Fruit fly (Drosophila melanogaster) whole organism, embryonic: ENCODE data around the gene smg.

Source experiments
- Asciz ChIP-seq: fragments of 200-800 bp; sonication (Bioruptor generic); optimal IDR thresholded peaks from 2 replicates; lab custom pipeline; 2017; ENCODE audit warnings: missing biosample characterization, mild to moderate bottlenecking, missing genetic modification characterization, missing genetic modification reagents
- Awh ChIP-seq: fragments of 200-800 bp; sonication (Bioruptor generic); IDR thresholded peaks from 2 replicates; pipeline ENCODE4, ENCODE4 v1.3.6; 2022; ENCODE audit warnings: missing biosample characterization, missing genetic modification characterization
- Blimp-1 ChIP-seq: fragments of 200-800 bp; sonication (Bioruptor generic); optimal IDR thresholded peaks from 3 replicates; lab custom pipeline; 2018; ENCODE audit warnings: missing biosample characterization, missing genetic modification characterization, mild to moderate bottlenecking, moderate library complexity, missing genetic modification reagents
- CG1024 ChIP-seq: fragments of 200-800 bp; sonication (Bioruptor generic); IDR thresholded peaks from 2 replicates; pipeline ENCODE4 v1.3.6; 2022; ENCODE audit warnings: missing biosample characterization, missing genetic modification characterization
- CG10267 ChIP-seq: fragments of 200-800 bp; sonication (Bioruptor generic); optimal IDR thresholded peaks from 2 replicates; lab custom pipeline; 2018; ENCODE audit warnings: missing biosample characterization, mild to moderate bottlenecking, missing genetic modification characterization, moderate library complexity
- CG13287 ChIP-seq: fragments of 200-800 bp; sonication (Bioruptor generic); IDR thresholded peaks from 2 replicates; pipeline ENCODE4 v1.3.6; 2022; ENCODE audit warnings: missing biosample characterization, missing genetic modification characterization; ENCODE audit not compliant: partially characterized antibody
- CG15269 ChIP-seq: fragments of 200-800 bp; sonication (Bioruptor generic); optimal IDR thresholded peaks from 2 replicates; lab custom pipeline; 2018; ENCODE audit warnings: missing biosample characterization, mild to moderate bottlenecking, missing genetic modification characterization, moderate library complexity
- CG15479 ChIP-seq: fragments of 200-800 bp; sonication (Bioruptor generic); optimal IDR thresholded peaks from 3 replicates; lab custom pipeline; 2019; ENCODE audit warnings: missing biosample characterization, mild to moderate bottlenecking, missing genetic modification characterization, moderate library complexity
- CG15514 ChIP-seq: fragments of 200-800 bp; sonication (Bioruptor generic); optimal IDR thresholded peaks from 3 replicates; lab custom pipeline; 2017; ENCODE audit warnings: missing biosample characterization, missing genetic modification characterization, mild to moderate bottlenecking, moderate library complexity, missing genetic modification reagents
- CG1602 ChIP-seq: fragments of 200-800 bp; sonication (Bioruptor generic); optimal IDR thresholded peaks from 3 replicates; lab custom pipeline; 2016; ENCODE audit warnings: missing biosample characterization, missing genetic modification characterization
- CG17385 ChIP-seq: fragments of 200-800 bp; sonication (Bioruptor generic); optimal IDR thresholded peaks from 3 replicates; lab custom pipeline; 2018; ENCODE audit warnings: missing biosample characterization, mild to moderate bottlenecking, missing genetic modification characterization
- CG18599 ChIP-seq: fragments of 200-800 bp; sonication (Bioruptor generic); optimal IDR thresholded peaks from 3 replicates; lab custom pipeline; 2017; ENCODE audit warnings: missing biosample characterization, missing genetic modification characterization, mild to moderate bottlenecking, moderate library complexity, missing genetic modification reagents
- CG2202 ChIP-seq: fragments of 200-800 bp; sonication (Bioruptor generic); optimal IDR thresholded peaks from 2 replicates; lab custom pipeline; 2018; ENCODE audit warnings: missing biosample characterization, mild to moderate bottlenecking, missing genetic modification characterization
- CG2678 ChIP-seq: fragments of 200-800 bp; sonication (Bioruptor generic); optimal IDR thresholded peaks from 3 replicates; lab custom pipeline; 2019; ENCODE audit warnings: missing biosample characterization, mild to moderate bottlenecking, missing genetic modification characterization, moderate library complexity
- CG33557 ChIP-seq: fragments of 200-800 bp; sonication (Bioruptor generic); optimal IDR thresholded peaks from 2 replicates; lab custom pipeline; 2019; ENCODE audit warnings: missing biosample characterization, mild to moderate bottlenecking, missing genetic modification characterization, moderate library complexity
- CG4617 ChIP-seq: fragments of 200-800 bp; sonication (Bioruptor generic); optimal IDR thresholded peaks from 3 replicates; lab custom pipeline; 2016; ENCODE audit warnings: missing biosample characterization, missing genetic modification characterization, borderline replicate concordance
- CG4707 ChIP-seq: fragments of 200-800 bp; sonication (Bioruptor generic); optimal IDR thresholded peaks from 2 replicates; lab custom pipeline; 2018; ENCODE audit warnings: missing biosample characterization, mild to moderate bottlenecking, missing genetic modification characterization, moderate library complexity
- CG7556 ChIP-seq: fragments of 200-800 bp; sonication (Bioruptor generic); optimal IDR thresholded peaks from 2 replicates; lab custom pipeline; 2017; ENCODE audit warnings: missing biosample characterization, mild to moderate bottlenecking, missing genetic modification characterization
- CG8924 ChIP-seq: fragments of 200-800 bp; optimal IDR thresholded peaks from 3 replicates; lab custom pipeline; 2019; ENCODE audit warnings: missing biosample characterization, mild to moderate bottlenecking, missing genetic modification characterization, moderate library complexity
- Deaf1 ChIP-seq: fragments of 200-800 bp; optimal IDR thresholded peaks from 3 replicates; lab custom pipeline; 2019; ENCODE audit warnings: missing biosample characterization, mild to moderate bottlenecking, missing genetic modification characterization, moderate library complexity
- Eip74EF ChIP-seq, 2 experiments: fragments of 200-800 bp in 1 of 2; fragments of >200 bp in 1 of 2; sonication (Bioruptor generic) in 1 of 2; optimal IDR thresholded peaks; 2 replicates each; lab custom pipeline; 2017 to 2019; ENCODE audit warnings: missing biosample characterization in 2 of 2, missing genetic modification characterization in 2 of 2, mild to moderate bottlenecking in 1 of 2, moderate library complexity in 1 of 2
- HLH3B ChIP-seq: fragments of 200-800 bp; sonication (Bioruptor generic); IDR thresholded peaks from 2 replicates; pipeline ENCODE4 v1.3.6; 2022; ENCODE audit warnings: missing biosample characterization, missing genetic modification characterization
- Hr78 ChIP-seq, 2 experiments: fragments of 200-800 bp in 1 of 2; fragments of >200 bp in 1 of 2; sonication (Bioruptor generic) in 1 of 2; optimal IDR thresholded peaks; 2 replicates each; lab custom pipeline; 2017 to 2019; ENCODE audit warnings: missing biosample characterization in 2 of 2, missing genetic modification characterization in 2 of 2, mild to moderate bottlenecking in 1 of 2, moderate library complexity in 1 of 2
- Lhr ChIP-seq: fragments of 200-800 bp; sonication (Bioruptor generic); optimal IDR thresholded peaks from 3 replicates; lab custom pipeline; 2017; ENCODE audit warnings: mild to moderate bottlenecking, missing biosample characterization, missing genetic modification reagents, missing genetic modification characterization
- Mes4 ChIP-seq: fragments of 200-800 bp; sonication (Bioruptor generic); optimal IDR thresholded peaks from 2 replicates; lab custom pipeline; 2016; ENCODE audit warnings: missing biosample characterization, missing genetic modification characterization
- NfI ChIP-seq: fragments of 200-800 bp; sonication (Bioruptor generic); optimal IDR thresholded peaks from 3 replicates; lab custom pipeline; 2018; ENCODE audit warnings: missing biosample characterization, mild to moderate bottlenecking, missing genetic modification characterization, moderate library complexity
- Six4 ChIP-seq: fragments of 200-800 bp; sonication (Bioruptor generic); optimal IDR thresholded peaks from 2 replicates; lab custom pipeline; 2016; ENCODE audit warnings: missing biosample characterization, missing genetic modification characterization
- Spps ChIP-seq: fragments of 200-800 bp; sonication (Bioruptor generic); optimal IDR thresholded peaks from 2 replicates; lab custom pipeline; 2018; ENCODE audit warnings: missing biosample characterization, mild to moderate bottlenecking, missing genetic modification characterization
- Stat92E ChIP-seq, 3 experiments: fragments of >200 bp in 2 of 3; fragments of 200-800 bp in 1 of 3; sonication (Bioruptor generic) in 1 of 3; optimal IDR thresholded peaks; 2 replicates each; lab custom pipeline; 2017 to 2019; ENCODE audit warnings: missing biosample characterization in 3 of 3, missing genetic modification characterization in 3 of 3, mild to moderate bottlenecking in 1 of 3, moderate library complexity in 1 of 3
- Xrp1 ChIP-seq: fragments of 200-800 bp; sonication (Bioruptor generic); IDR thresholded peaks from 2 replicates; pipeline ENCODE4 v1.3.6; 2022; ENCODE audit warnings: missing biosample characterization, missing genetic modification characterization
- croc ChIP-seq: fragments of 200-800 bp; sonication (Bioruptor generic); conservative IDR thresholded peaks from 3 replicates; pipeline ENCODE4 v1.3.6; 2022; ENCODE audit warnings: missing biosample characterization, missing genetic modification characterization
- dpn ChIP-seq, 2 experiments: fragments of 200-800 bp; sonication (Bioruptor generic); optimal IDR thresholded peaks; 3 replicates each; lab custom pipeline; 2016; ENCODE audit warnings: missing biosample characterization in 2 of 2, missing genetic modification characterization in 2 of 2
- fd96Cb ChIP-seq: fragments of 200-800 bp; sonication (Bioruptor generic); optimal IDR thresholded peaks from 2 replicates; lab custom pipeline; 2018; ENCODE audit warnings: missing biosample characterization, mild to moderate bottlenecking, missing genetic modification characterization, moderate library complexity
- gsb-n ChIP-seq: fragments of 200-800 bp; sonication (Bioruptor generic); optimal IDR thresholded peaks from 3 replicates; lab custom pipeline; 2018; ENCODE audit warnings: missing biosample characterization, mild to moderate bottlenecking, missing genetic modification characterization
- hkb ChIP-seq, 2 experiments: fragments of 200-800 bp in 1 of 2; fragments of >200 bp in 1 of 2; sonication (Bioruptor generic) in 1 of 2; IDR thresholded peaks in 1 of 2; optimal IDR thresholded peaks in 1 of 2; 2 replicates each; pipeline versions ENCODE4 v1.3.6 to Lab custom; 2017 to 2022; ENCODE audit warnings: missing biosample characterization in 1 of 2, missing genetic modification characterization in 1 of 2
- lab ChIP-seq: fragments of 200-800 bp; sonication (Bioruptor generic); optimal IDR thresholded peaks from 3 replicates; lab custom pipeline; 2017; ENCODE audit warnings: missing biosample characterization, missing genetic modification characterization, mild to moderate bottlenecking, moderate library complexity, missing genetic modification reagents
- lola ChIP-seq, 3 experiments: fragments of >200 bp in 2 of 3; fragments of 200-800 bp in 1 of 3; sonication (Bioruptor generic) in 1 of 3; optimal IDR thresholded peaks; 2 replicates each; lab custom pipeline; 2017 to 2019; ENCODE audit warnings: missing biosample characterization in 3 of 3, missing genetic modification characterization in 3 of 3, mild to moderate bottlenecking in 1 of 3, moderate library complexity in 1 of 3
- nerfin-1 ChIP-seq: fragments of 200-800 bp; sonication (Bioruptor generic); optimal IDR thresholded peaks from 3 replicates; lab custom pipeline; 2019; ENCODE audit warnings: missing biosample characterization, mild to moderate bottlenecking, missing genetic modification characterization, moderate library complexity
- pros ChIP-seq: fragments of 200-800 bp; sonication (Bioruptor generic); optimal IDR thresholded peaks from 3 replicates; lab custom pipeline; 2019; ENCODE audit warnings: missing biosample characterization, mild to moderate bottlenecking, missing genetic modification characterization, moderate library complexity
- sc ChIP-seq, 3 experiments: fragments of >200 bp in 2 of 3; fragments of 200-800 bp in 1 of 3; sonication (Bioruptor generic) in 1 of 3; optimal IDR thresholded peaks; 2 replicates in 2 of 3; 3 replicates in 1 of 3; lab custom pipeline; 2017; ENCODE audit warnings: mild to moderate bottlenecking in 1 of 3, missing biosample characterization in 1 of 3, missing genetic modification characterization in 1 of 3, missing genetic modification reagents in 1 of 3
- sens ChIP-seq: fragments of 200-800 bp; sonication (Bioruptor generic); peaks from one replicate; lab custom pipeline; 2016; ENCODE audit warnings: missing biosample characterization, missing genetic modification characterization
- tll ChIP-seq, 2 experiments: fragments of 200-800 bp in 1 of 2; fragments of >200 bp in 1 of 2; sonication (Bioruptor generic) in 1 of 2; optimal IDR thresholded peaks; 2 replicates each; lab custom pipeline; 2017 to 2019; ENCODE audit warnings: missing biosample characterization in 2 of 2, missing genetic modification characterization in 2 of 2, mild to moderate bottlenecking in 1 of 2, moderate library complexity in 1 of 2
- tx ChIP-seq: fragments of 200-800 bp; sonication (Bioruptor generic); optimal IDR thresholded peaks from 2 replicates; lab custom pipeline; 2016; ENCODE audit warnings: missing biosample characterization, missing genetic modification characterization

Gene smg

DNA sequence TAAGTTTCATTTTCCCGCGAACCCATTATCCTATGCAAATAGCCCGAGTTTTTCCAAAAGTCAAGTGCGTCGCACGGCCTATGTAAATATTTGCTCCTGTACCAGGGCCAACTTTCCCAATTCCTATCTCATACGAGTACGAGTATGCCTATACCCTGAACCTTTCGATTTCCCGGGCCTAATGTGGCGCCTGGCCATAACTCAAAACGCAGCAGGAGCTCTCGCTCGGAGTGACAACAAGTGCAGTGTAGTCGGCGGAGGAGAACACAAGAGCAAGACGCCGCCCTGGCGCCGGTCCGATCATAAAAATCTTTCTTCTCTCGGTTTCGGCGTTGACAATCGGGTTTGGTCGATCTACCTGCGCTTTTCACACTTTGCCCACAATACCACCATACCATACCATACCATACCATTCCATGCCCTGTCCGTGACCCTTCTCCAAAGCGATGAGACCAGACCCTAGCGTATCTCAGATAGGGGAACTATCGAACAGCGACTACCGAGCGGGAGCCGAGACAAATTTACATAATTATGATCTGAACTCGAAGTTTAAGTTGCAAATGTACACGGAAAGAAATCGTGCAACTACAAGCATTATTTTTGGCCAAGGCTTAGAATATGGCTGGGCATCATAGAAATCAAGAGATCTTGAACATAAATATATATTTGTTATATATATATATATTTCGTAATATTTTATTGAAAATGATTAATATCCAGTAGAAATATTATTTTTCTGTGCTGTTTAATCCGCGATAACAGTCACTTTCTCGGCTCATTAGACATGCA, 44.6 kb upstream of the smg start (continued):
- TF ChIP-seq NfI (GFP tag; lab: Kevin White, UChicago) (peak; percentile 18), Stat92E (GFP tag; optimal IDR thresholded peaks at IDR 0.05; lab: Kevin White, UChicago) (no peak), Awh (GFP tag; lab: Robert Waterston, UW) (peak; percentile 63), croc (GFP tag; lab: Robert Waterston, UW) (peak; percentile 45; the same call in 1 of the 3 replicates), CG8924 (tag; lab: Kevin White, UChicago) (peak; percentile 31), CG17385 (GFP tag; lab: Kevin White, UChicago) (peak; percentile 35), CG18599 (no peak), pros (GFP tag; lab: Kevin White, UChicago) (peak; percentile 48), dpn (GFP tag; optimal IDR thresholded peaks at IDR 0.05; lab: Kevin White, UChicago) (peak in 1 of 2 experiments; percentile 2), hkb (optimal IDR thresholded peaks at IDR 0.05; lab: Kevin White, UChicago) (no peak), hkb (GFP tag; IDR thresholded peaks at IDR 0.05; lab: Robert Waterston, UW) (0 out of 2 replicates have a peak, but pooled peaks have one; percentile 27), CG15514 (no peak), gsb-n (tag; lab: Kevin White, UChicago) (peak; percentile 76), CG4617 (no peak), Mes4 (GFP tag; lab: Kevin White, UChicago) (no peak), CG2202 (tag; lab: Kevin White, UChicago) (peak; percentile 27), Eip74EF (GFP tag; optimal IDR thresholded peaks at IDR 0.05; lab: Kevin White, UChicago) (peak in 1 of 2 experiments; percentile 25), nerfin-1 (peak; percentile 32), sc (optimal IDR thresholded peaks at IDR 0.05; lab: Kevin White, UChicago) (no peak), sc (GFP tag; optimal IDR thresholded peaks at IDR 0.05; lab: Kevin White, UChicago) (peak; percentile 49), CG1602 (GFP tag; lab: Kevin White, UChicago) (peak; percentile 23), Lhr (GFP tag; lab: Kevin White, UChicago) (peak; percentile 4), CG10267 (peak; percentile 60), Blimp-1 (peak; percentile 86), Six4 (GFP tag; lab: Kevin White, UChicago) (peak; percentile 26), HLH3B (GFP tag; lab: Robert Waterston, UW) (peak; percentile 50; the same call in 1 of the 2 replicates), Deaf1 (tag; lab: Kevin White, UChicago) (peak; percentile 14), lola (GFP tag; optimal IDR thresholded peaks at IDR 0.05; lab: Kevin White, UChicago) (peak in 1 of 3 experiments; percentile 68), CG2678 (tag; lab: Kevin White, UChicago) (peak; percentile 65), Spps (tag; lab: Kevin White, UChicago) (peak; percentile 30), lab (GFP tag; lab: Kevin White, UChicago) (no peak), CG1024 (GFP tag; lab: Robert Waterston, UW) (no peak), CG15269 (tag; lab: Kevin White, UChicago) (peak; percentile 6), CG4707 (GFP tag; lab: Kevin White, UChicago) (no peak), Xrp1 (peak; percentile 81; the same call in 1 of the 2 replicates), tx (GFP tag; lab: Kevin White, UChicago) (no peak), Asciz (peak; percentile 52), CG15479 (peak; percentile 52), Hr78 (GFP tag; optimal IDR thresholded peaks at IDR 0.05; lab: Kevin White, UChicago) (peak in 1 of 2 experiments; percentile 65), CG13287 (GFP tag; lab: Robert Waterston, UW) (no peak), sens (GFP tag; lab: Kevin White, UChicago) (peak; percentile 74), CG33557 (peak; percentile 64), CG7556 (GFP tag; lab: Kevin White, UChicago) (peak; percentile 39), tll (GFP tag; optimal IDR thresholded peaks at IDR 0.05; lab: Kevin White, UChicago) (peak in 1 of 2 experiments; percentile 98), fd96Cb (tag; lab: Kevin White, UChicago) (peak; percentile 66)
